Fruit fly (Drosophila melanogaster) whole organism: ENCODE results near the gene CG34462.

ENCODE experiments used
- pan ChIP-seq: fragments of >200 bp; optimal IDR thresholded peaks from 2 replicates; lab custom pipeline; 2017
- psq ChIP-seq: fragments of >200 bp; optimal IDR thresholded peaks from 2 replicates; lab custom pipeline; 2017
- usp ChIP-seq: fragments of >200 bp; optimal IDR thresholded peaks from 2 replicates; lab custom pipeline; 2017; ENCODE audit warnings: missing biosample characterization, missing genetic modification characterization, mixed read lengths

dm6 chr3L:8346100-8346980 lies 18.0 kb downstream of the CG34462 start, which contains the start of the genes CG7182 and GAPcenA:
- TF ChIP-seq usp (no peak), pan (lab: Kevin White, UChicago) (no peak), psq (lab: Kevin White, UChicago) (no peak)
